Fruit fly (Drosophila melanogaster): ENCODE results near the gene CG6236.

CG6236 gene

dm6 chr3R:15291551-15292223 is 36.4 kb downstream of the CG6236 start:
- no peak for TF ChIP-seq CG15336 (GFP tag; IDR thresholded peaks at IDR 0.05)
- no peak for TF ChIP-seq Hr39 (GFP tag; optimal IDR thresholded peaks at IDR 0.05)
- no peak for TF ChIP-seq topi (GFP tag; optimal IDR thresholded peaks at IDR 0.05)
- TF ChIP-seq CG3919 (GFP tag; optimal IDR thresholded peaks at IDR 0.05) = peak; percentile 11
- peak; percentile 58 for TF ChIP-seq vri (GFP tag; optimal IDR thresholded peaks at IDR 0.05)
- TF ChIP-seq fd59A (GFP tag; optimal IDR thresholded peaks at IDR 0.05) = peak; percentile 24
- TF ChIP-seq Lpt (GFP tag; optimal IDR thresholded peaks at IDR 0.05) = no peak
- no peak for TF ChIP-seq CG8319 (GFP tag; optimal IDR thresholded peaks at IDR 0.05)
- no peak for TF ChIP-seq Sox102F (GFP tag; optimal IDR thresholded peaks at IDR 0.05)
- TF ChIP-seq CG32006 (GFP tag; optimal IDR thresholded peaks at IDR 0.05) = peak; percentile 8
- TF ChIP-seq Eip93F (GFP tag; optimal IDR thresholded peaks at IDR 0.05) = no peak
- no peak for TF ChIP-seq CG7368 (GFP tag; optimal IDR thresholded peaks at IDR 0.05)
- no peak for TF ChIP-seq Hr4 (GFP tag; optimal IDR thresholded peaks at IDR 0.05)
- TF ChIP-seq CG8632 (GFP tag; optimal IDR thresholded peaks at IDR 0.05) = peak; percentile 10
- no peak for TF ChIP-seq CG31627 (GFP tag; optimal IDR thresholded peaks at IDR 0.05)
- TF ChIP-seq ss (GFP tag; optimal IDR thresholded peaks at IDR 0.05) = peak in 1 of 2 experiments; percentile 46
- TF ChIP-seq CG9139 (GFP tag; optimal IDR thresholded peaks at IDR 0.05) = peak; percentile 33
- TF ChIP-seq OdsH (GFP tag; optimal IDR thresholded peaks at IDR 0.05) = no peak
- no peak for TF ChIP-seq Gug (GFP tag; IDR thresholded peaks at IDR 0.05)
- TF ChIP-seq achi (GFP tag; optimal IDR thresholded peaks at IDR 0.05) = no peak
- no peak for TF ChIP-seq fd85E (GFP tag; optimal IDR thresholded peaks at IDR 0.05)
- TF ChIP-seq CG11902 (GFP tag; optimal IDR thresholded peaks at IDR 0.05) = no peak
- no peak for TF ChIP-seq cyc (GFP tag; optimal IDR thresholded peaks at IDR 0.05)
- TF ChIP-seq pdm3 (GFP tag; optimal IDR thresholded peaks at IDR 0.05) = no peak
- TF ChIP-seq spab (GFP tag; optimal IDR thresholded peaks at IDR 0.05) = no peak
- TF ChIP-seq Eip75B (GFP tag; optimal IDR thresholded peaks at IDR 0.05) = no peak
- TF ChIP-seq Ets21C (GFP tag; optimal IDR thresholded peaks at IDR 0.05) = no peak
- peak; percentile 69 for TF ChIP-seq svp (GFP tag)
- TF ChIP-seq lz (GFP tag; optimal IDR thresholded peaks at IDR 0.05) = no peak
- no peak for TF ChIP-seq CG16779 (tag; optimal IDR thresholded peaks at IDR 0.05)
- no peak for TF ChIP-seq CG6808 (GFP tag; optimal IDR thresholded peaks at IDR 0.05)
- TF ChIP-seq Sox14 (GFP tag; optimal IDR thresholded peaks at IDR 0.05) = peak; percentile 9
- no peak for TF ChIP-seq CG34406 (GFP tag; optimal IDR thresholded peaks at IDR 0.05)
- TF ChIP-seq CG1621 (tag; optimal IDR thresholded peaks at IDR 0.05) = no peak
- TF ChIP-seq Blimp-1 (GFP tag; optimal IDR thresholded peaks at IDR 0.05) = no peak
- TF ChIP-seq Ets96B (tag; optimal IDR thresholded peaks at IDR 0.05) = no peak
- TF ChIP-seq acj6 (GFP tag; optimal IDR thresholded peaks at IDR 0.05) = no peak
- TF ChIP-seq fkh (GFP tag; optimal IDR thresholded peaks at IDR 0.05) = no peak
- no peak for TF ChIP-seq CG8119 (GFP tag; IDR thresholded peaks at IDR 0.05)
- TF ChIP-seq Eip78C (GFP tag) = peak; percentile 55
- TF ChIP-seq CG10669 (GFP tag; optimal IDR thresholded peaks at IDR 0.05) = no peak
- no peak for TF ChIP-seq CG6163 (GFP tag; IDR thresholded peaks at IDR 0.05)
- no peak for TF ChIP-seq salr (GFP tag; optimal IDR thresholded peaks at IDR 0.05)
- TF ChIP-seq CG11294 (GFP tag; IDR thresholded peaks at IDR 0.05) = no peak
- TF ChIP-seq net (GFP tag; optimal IDR thresholded peaks at IDR 0.05) = peak; percentile 3
- TF ChIP-seq CG6276 (GFP tag; optimal IDR thresholded peaks at IDR 0.05) = peak; percentile 29
- no peak for TF ChIP-seq CG11762 (GFP tag; optimal IDR thresholded peaks at IDR 0.05; ENCODE audit: insufficient read depth)
- TF ChIP-seq CG3032 (tag; optimal IDR thresholded peaks at IDR 0.05) = peak; percentile 53
